Worm (Caenorhabditis elegans): ENCODE measurements around the gene pde-2.

pde-2 gene

ce11 chrIII:8934378-8934777 is 47.3 kb downstream of the pde-2 start:
- TF ChIP-seq blmp-1 (tag; optimal IDR thresholded peaks at IDR 0.05) (no peak), efl-1 (optimal IDR thresholded peaks at IDR 0.05) (no peak), efl-1 (GFP tag; optimal IDR thresholded peaks at IDR 0.05 in 1 of 2) (peak in 1 of 2 experiments; percentile 91)

- TF ChIP-seq lsy-2 (tag; optimal IDR thresholded peaks at IDR 0.05) (peak in 1 of 2 experiments; percentile 21), nhr-71 (tag; optimal IDR thresholded peaks at IDR 0.05) (peak; percentile 0), tbx-2 (tag; optimal IDR thresholded peaks at IDR 0.05) (no peak), nhr-77 (tag; optimal IDR thresholded peaks at IDR 0.05) (no peak), mep-1 (tag; optimal IDR thresholded peaks at IDR 0.05) (no peak), ceh-82 (tag; optimal IDR thresholded peaks at IDR 0.05) (peak in 1 of 3 experiments; percentile 14), fkh-8 (tag; optimal IDR thresholded peaks at IDR 0.05) (no peak), lin-14 (GFP tag; optimal IDR thresholded peaks at IDR 0.05) (peak; percentile 54)
Observed at ce11 chrIII:8933696-8934095, 48.0 kb downstream of the pde-2 start.

ce11 chrIII:8929723-8930122 is 52.0 kb downstream of the pde-2 start, which contains the start of gene arrd-15:
Gene arrd-15 (plus strand): TSS chrIII:8930023.
- TF ChIP-seq nhr-90 (tag; optimal IDR thresholded peaks at IDR 0.05; ENCODE audit: poor library complexity) (no peak), nhr-19 (GFP tag; conservative IDR thresholded peaks at IDR 0.05) (no peak), swsn-7 (tag; optimal IDR thresholded peaks at IDR 0.05) (no peak), snu-23 (GFP tag; optimal IDR thresholded peaks at IDR 0.05) (no peak), pax-3 (tag; optimal IDR thresholded peaks at IDR 0.05) (no peak), nhr-11 (tag; optimal IDR thresholded peaks at IDR 0.05) (no peak), blmp-1 (tag; optimal IDR thresholded peaks at IDR 0.05) (no peak), fkh-8 (tag; optimal IDR thresholded peaks at IDR 0.05) (no peak), tlp-1 (tag; optimal IDR thresholded peaks at IDR 0.05) (no peak), lin-14 (GFP tag; optimal IDR thresholded peaks at IDR 0.05) (no peak), unc-62 (GFP tag; optimal IDR thresholded peaks at IDR 0.05) (no peak), xbp-1 (tag; optimal IDR thresholded peaks at IDR 0.05) (no peak), zip-4 (GFP tag; optimal IDR thresholded peaks at IDR 0.05) (no peak), elt-3 (tag; optimal IDR thresholded peaks at IDR 0.05) (no peak), nhr-47 (tag; optimal IDR thresholded peaks at IDR 0.05) (no peak), alr-1 (tag; optimal IDR thresholded peaks at IDR 0.05; ENCODE audit: borderline replicate concordance) (no peak), nhr-28 (tag; optimal IDR thresholded peaks at IDR 0.05) (no peak), nhr-85 (tag) (no peak)

ce11 chrIII:8926512-8926911 is 55.2 kb downstream of the pde-2 start:
- TF ChIP-seq lin-35 (GFP tag; optimal IDR thresholded peaks at IDR 0.05) (no peak), nhr-20 (tag; optimal IDR thresholded peaks at IDR 0.05) (peak; percentile 50), fos-1 (tag; optimal IDR thresholded peaks at IDR 0.05) (no peak), mep-1 (tag; optimal IDR thresholded peaks at IDR 0.05) (peak; percentile 33), lin-14 (GFP tag; optimal IDR thresholded peaks at IDR 0.05) (peak; percentile 62), dpl-1 (GFP tag; optimal IDR thresholded peaks at IDR 0.05) (peak in 2 of 3 experiments; percentile 6 to 26), snpc-4 (tag; optimal IDR thresholded peaks at IDR 0.05) (no peak), nhr-71 (tag; optimal IDR thresholded peaks at IDR 0.05) (peak; percentile 13), blmp-1 (tag; optimal IDR thresholded peaks at IDR 0.05) (peak; percentile 87), snu-23 (GFP tag; optimal IDR thresholded peaks at IDR 0.05) (peak; percentile 20), unc-62 (GFP tag; optimal IDR thresholded peaks at IDR 0.05) (no peak)

ce11 chrIII:8925539-8925938 is 56.2 kb downstream of the pde-2 start:
- TF ChIP-seq pag-3 (tag; optimal IDR thresholded peaks at IDR 0.05; ENCODE audit: borderline replicate concordance, insufficient read depth) (no peak), nhr-19 (GFP tag; conservative IDR thresholded peaks at IDR 0.05) (no peak), nhr-20 (tag; optimal IDR thresholded peaks at IDR 0.05) (no peak), isw-1 (GFP tag; IDR thresholded peaks at IDR 0.05) (no peak), mef-2 (tag; optimal IDR thresholded peaks at IDR 0.05) (no peak), lin-15B (tag; optimal IDR thresholded peaks at IDR 0.05) (no peak), ceh-8 (GFP tag; optimal IDR thresholded peaks at IDR 0.05) (no peak), nhr-85 (tag) (peak; percentile 51), mab-9 (GFP tag; IDR thresholded peaks at IDR 0.05) (no peak), blmp-1 (tag; optimal IDR thresholded peaks at IDR 0.05) (peak; percentile 31), nhr-47 (tag; optimal IDR thresholded peaks at IDR 0.05) (no peak), lin-14 (GFP tag; optimal IDR thresholded peaks at IDR 0.05) (no peak)

Data from whole organism, L1 larva.